Worm (Caenorhabditis elegans) whole organism, L1 larva: ENCODE results near the gene otpl-4.

Experiments
- C04F5.9 ChIP-seq: sonication (generic microtip); optimal IDR thresholded peaks from 2 replicates; lab custom pipeline; 2016; ENCODE audit warnings: missing genetic modification characterization, missing compliant biosample characterization
- ceh-8 ChIP-seq: fragments of 200-800 bp; sonication (Bioruptor generic); optimal IDR thresholded peaks from 2 replicates; lab custom pipeline; 2018; ENCODE audit warnings: mild to moderate bottlenecking, missing genetic modification characterization, moderate library complexity, missing compliant biosample characterization
- ceh-88 ChIP-seq: fragments of 200-800 bp; sonication (Bioruptor generic); IDR thresholded peaks from 2 replicates; pipeline ENCODE4 v1.3.6; 2022; ENCODE audit warnings: missing genetic modification characterization, missing compliant biosample characterization
- elt-3 ChIP-seq, 6 experiments: fragments of 150-350 bp in 1 of 6; sonication (generic microtip); optimal IDR thresholded peaks; 2 replicates each; lab custom pipeline; 2017 to 2018; ENCODE audit warnings: missing biosample characterization in 6 of 6, missing genetic modification characterization in 6 of 6, inconsistent platforms in 1 of 6
- jun-1 ChIP-seq: fragments of 150-350 bp; optimal IDR thresholded peaks from 2 replicates; lab custom pipeline; 2014; ENCODE audit warnings: missing biosample characterization, missing genetic modification reagents, missing genetic modification characterization
- lin-13 ChIP-seq: fragments of 150-350 bp; optimal IDR thresholded peaks from 2 replicates; lab custom pipeline; 2014; ENCODE audit warnings: missing biosample characterization, missing genetic modification reagents, missing genetic modification characterization
- mep-1 ChIP-seq: fragments of 150-350 bp; optimal IDR thresholded peaks from 2 replicates; lab custom pipeline; 2014; ENCODE audit warnings: missing biosample characterization, missing genetic modification characterization
- nhr-28 ChIP-seq: fragments of 150-350 bp; optimal IDR thresholded peaks from 2 replicates; lab custom pipeline; 2014; ENCODE audit warnings: missing biosample characterization, missing genetic modification characterization
- nhr-76 ChIP-seq: sonication (generic microtip); optimal IDR thresholded peaks from 2 replicates; lab custom pipeline; 2017; ENCODE audit warnings: missing biosample characterization, missing genetic modification characterization
- nhr-90 ChIP-seq: sonication (generic microtip); optimal IDR thresholded peaks from 2 replicates; lab custom pipeline; 2016; ENCODE audit warnings: mild to moderate bottlenecking, missing genetic modification characterization, missing compliant biosample characterization; ENCODE audit not compliant: poor library complexity
- snpc-4 ChIP-seq: fragments of 150-350 bp; optimal IDR thresholded peaks from 2 replicates; lab custom pipeline; 2014; ENCODE audit warnings: missing biosample characterization, missing genetic modification characterization
- ztf-4 ChIP-seq: fragments of 150-350 bp; optimal IDR thresholded peaks from 2 replicates; lab custom pipeline; 2014; ENCODE audit warnings: missing biosample characterization, missing genetic modification characterization

DNA sequence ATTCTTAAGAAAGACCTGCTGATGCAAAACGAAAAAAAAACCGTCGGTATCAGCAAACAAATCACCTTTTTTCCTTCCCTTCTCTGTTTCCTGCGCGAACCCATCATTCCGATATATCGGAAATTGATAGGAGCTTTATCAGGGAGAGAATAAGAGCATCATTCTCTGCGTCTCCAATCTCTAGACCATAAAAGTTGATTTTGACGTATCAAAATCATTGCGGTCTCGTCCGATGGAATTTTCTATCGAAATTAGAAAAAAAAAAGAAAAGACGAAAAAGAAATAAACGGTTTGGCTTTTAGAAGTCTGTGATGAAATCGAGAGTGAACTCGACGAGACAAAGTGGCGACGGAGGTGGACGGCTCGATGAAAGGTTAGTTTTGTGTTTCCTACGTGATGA, 11.9 kb downstream of the otpl-4 start, which contains the start of gene stdh-4:
- TF ChIP-seq elt-3 (tag; optimal IDR thresholded peaks at IDR 0.05; lab: Kevin White, UChicago) (no peak), jun-1 (no peak), nhr-76 (tag; lab: Kevin White, UChicago) (no peak), lin-13 (no peak), ztf-4 (tag; lab: Kevin White, UChicago) (no peak), ceh-88 (GFP tag; lab: Robert Waterston, UW) (no peak), snpc-4 (tag; lab: Kevin White, UChicago) (no peak), nhr-90 (no peak), mep-1 (no peak), nhr-28 (tag; lab: Kevin White, UChicago) (no peak), C04F5.9 (tag; lab: Kevin White, UChicago) (no peak), ceh-8 (GFP tag; lab: Kevin White, UChicago) (no peak)
